Worm (Caenorhabditis elegans) whole organism, early embryonic: ENCODE data around the gene K09F6.7.
"Not testable (repeated sequence)": the region's sequence is repeated elsewhere in the genome, so short reads cannot be mapped to it uniquely, and the experiment has no call there.

Experiments used
- B0310.2 ChIP-seq: sonication (generic microtip); optimal IDR thresholded peaks from 2 replicates; lab custom pipeline; 2016; ENCODE audit warnings: mild to moderate bottlenecking, missing genetic modification characterization, missing compliant biosample characterization
- F13C5.2 ChIP-seq: sonication (generic microtip); optimal IDR thresholded peaks from 2 replicates; lab custom pipeline; 2017; ENCODE audit warnings: mild to moderate bottlenecking, missing genetic modification characterization, inconsistent platforms, missing compliant biosample characterization
- ama-1 ChIP-seq: fragments of 150-350 bp; optimal IDR thresholded peaks from 2 replicates; lab custom pipeline; 2014
- ceh-13 ChIP-seq: fragments of 200-800 bp; sonication (Bioruptor generic); optimal IDR thresholded peaks from 2 replicates; lab custom pipeline; 2018; ENCODE audit warnings: mild to moderate bottlenecking, missing genetic modification characterization, missing compliant biosample characterization
- pes-1 ChIP-seq: fragments of 200-800 bp; sonication (Bioruptor generic); IDR thresholded peaks from 2 replicates; pipeline ENCODE4 v1.3.6; 2022; ENCODE audit warnings: missing genetic modification reagents, missing genetic modification characterization, missing compliant biosample characterization

DNA sequence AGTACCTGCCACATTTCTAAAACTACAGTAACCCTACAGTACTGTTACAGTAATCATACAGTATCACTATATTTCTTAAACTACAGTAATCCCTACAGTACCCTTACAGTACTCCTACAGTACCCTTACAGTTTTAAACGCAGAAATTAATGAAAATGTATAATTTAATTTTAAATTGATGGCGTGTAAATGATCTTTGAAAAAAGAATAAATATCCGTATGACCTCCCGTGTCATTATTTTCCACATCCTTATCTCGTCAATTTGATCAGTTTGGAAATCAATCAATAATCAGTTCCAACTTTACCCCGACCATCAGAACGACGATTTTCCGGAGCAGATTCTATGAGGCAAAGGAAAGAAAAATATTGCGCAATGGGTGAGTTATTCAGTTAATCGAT is 37.1 kb downstream of the K09F6.7 start, which contains the start of gene K09F6.3:
- TF ChIP-seq ama-1 (lab: Kevin White, UChicago); pes-1 (GFP tag; lab: Robert Waterston, UW); B0310.2 (tag; lab: Kevin White, UChicago); F13C5.2 (tag; lab: Kevin White, UChicago); ceh-13 (GFP tag; lab: Kevin White, UChicago): not testable (repeated sequence)
